Worm (Caenorhabditis elegans) whole organism, young adult: ENCODE data around the gene F52E4.5.
A peak's percentile ranks its signal among the peaks of the same experiment; 100 is the strongest.

ENCODE experiments used
- dpl-1 ChIP-seq: fragments of 150-350 bp; optimal IDR thresholded peaks from 2 replicates; lab custom pipeline; 2014; ENCODE audit warnings: missing biosample characterization, missing genetic modification reagents, missing genetic modification characterization
- efl-1 ChIP-seq: fragments of 150-350 bp; optimal IDR thresholded peaks from 2 replicates; lab custom pipeline; 2014; ENCODE audit warnings: missing biosample characterization, missing genetic modification reagents, missing genetic modification characterization
- zfh-2 ChIP-seq: fragments of 200-800 bp; sonication (Bioruptor generic); conservative IDR thresholded peaks from 2 replicates; pipeline ENCODE4 v1.3.6; 2022; ENCODE audit warnings: missing genetic modification reagents, missing genetic modification characterization, missing compliant biosample characterization

- peak; percentile 81 for TF ChIP-seq zfh-2 (GFP tag; lab: Robert Waterston, UW)
- TF ChIP-seq efl-1 (GFP tag; lab: Kevin White, UChicago): no peak
- no peak for TF ChIP-seq dpl-1 (GFP tag; lab: Kevin White, UChicago)
Measured at ce11 chrX:3049233-3049632, 37.9 kb downstream of the F52E4.5 start.
